Worm (Caenorhabditis elegans) whole organism, early embryonic: ENCODE data around the gene EGAP2.1.

Experiments
- B0310.2 ChIP-seq: sonication (generic microtip); optimal IDR thresholded peaks from 2 replicates; lab custom pipeline; 2016; ENCODE audit warnings: mild to moderate bottlenecking, missing genetic modification characterization, missing compliant biosample characterization
- F13C5.2 ChIP-seq: sonication (generic microtip); optimal IDR thresholded peaks from 2 replicates; lab custom pipeline; 2017; ENCODE audit warnings: mild to moderate bottlenecking, missing genetic modification characterization, inconsistent platforms, missing compliant biosample characterization
- aly-1 ChIP-seq: sonication (generic microtip); optimal IDR thresholded peaks from 2 replicates; lab custom pipeline; 2016; ENCODE audit warnings: missing genetic modification characterization, missing compliant biosample characterization
- ama-1 ChIP-seq: fragments of 150-350 bp; optimal IDR thresholded peaks from 2 replicates; lab custom pipeline; 2014
- ceh-13 ChIP-seq: fragments of 200-800 bp; sonication (Bioruptor generic); optimal IDR thresholded peaks from 2 replicates; lab custom pipeline; 2018; ENCODE audit warnings: mild to moderate bottlenecking, missing genetic modification characterization, missing compliant biosample characterization
- ceh-36 ChIP-seq: sonication (generic microtip); optimal IDR thresholded peaks from 2 replicates; lab custom pipeline; 2016; ENCODE audit warnings: missing genetic modification characterization, inconsistent platforms, missing compliant biosample characterization
- ets-7 ChIP-seq: sonication (generic microtip); optimal IDR thresholded peaks from 2 replicates; lab custom pipeline; 2016; ENCODE audit warnings: missing genotype, missing genetic modification characterization, missing compliant biosample characterization
- flt-1 ChIP-seq: fragments of 200-800 bp; sonication (Bioruptor generic); IDR thresholded peaks from 2 replicates; pipeline ENCODE4 v1.3.6; 2022; ENCODE audit warnings: missing genetic modification characterization, missing compliant biosample characterization
- hmbx-1 ChIP-seq: sonication (generic microtip); optimal IDR thresholded peaks from 2 replicates; lab custom pipeline; 2016; ENCODE audit warnings: mild to moderate bottlenecking, missing genetic modification characterization, missing compliant biosample characterization
- hmg-4 ChIP-seq: fragments of 200-800 bp; sonication (Bioruptor generic); optimal IDR thresholded peaks from 2 replicates; lab custom pipeline; 2018; ENCODE audit warnings: mild to moderate bottlenecking, missing genetic modification characterization, missing compliant biosample characterization
- hnd-1 ChIP-seq: sonication (generic microtip); optimal IDR thresholded peaks from 2 replicates; lab custom pipeline; 2016; ENCODE audit warnings: missing genetic modification characterization, missing compliant biosample characterization
- pes-1 ChIP-seq: fragments of 200-800 bp; sonication (Bioruptor generic); IDR thresholded peaks from 2 replicates; pipeline ENCODE4 v1.3.6; 2022; ENCODE audit warnings: missing genetic modification reagents, missing genetic modification characterization, missing compliant biosample characterization
- scrt-1 ChIP-seq: fragments of 200-800 bp; sonication (Bioruptor generic); IDR thresholded peaks from 2 replicates; pipeline ENCODE4 v1.3.6; 2022; ENCODE audit warnings: missing genetic modification characterization, missing compliant biosample characterization
- sea-1 ChIP-seq: fragments of 200-800 bp; sonication (Bioruptor generic); conservative IDR thresholded peaks from 2 replicates; pipeline ENCODE4 v1.3.6; 2022; ENCODE audit warnings: missing genetic modification characterization, missing compliant biosample characterization
- tbx-11 ChIP-seq: fragments of 200-800 bp; sonication (Bioruptor generic); IDR thresholded peaks from 2 replicates; pipeline ENCODE4 v1.3.6; 2022; ENCODE audit warnings: missing genetic modification characterization, missing compliant biosample characterization
- tbx-37 ChIP-seq: fragments of 200-800 bp; sonication (Bioruptor generic); conservative IDR thresholded peaks from 2 replicates; pipeline ENCODE4 v1.3.6; 2022; ENCODE audit warnings: missing genetic modification reagents, missing genetic modification characterization, missing compliant biosample characterization
- tra-4 ChIP-seq: sonication (generic microtip); optimal IDR thresholded peaks from 2 replicates; lab custom pipeline; 2017; ENCODE audit warnings: missing genetic modification characterization, missing compliant biosample characterization

The EGAP2.1 gene

ce11 chrII:5200987-5201582 is 30.1 kb upstream of the EGAP2.1 start:
- no peak for TF ChIP-seq flt-1 (GFP tag; lab: Robert Waterston, UW)
- TF ChIP-seq F13C5.2 (tag; lab: Kevin White, UChicago), result no peak
- TF ChIP-seq hnd-1 (tag; lab: Kevin White, UChicago), result no peak
- TF ChIP-seq aly-1 (tag; lab: Kevin White, UChicago), result no peak
- TF ChIP-seq sea-1 (GFP tag; lab: Robert Waterston, UW), result no peak
- no peak for TF ChIP-seq tbx-11 (GFP tag; lab: Robert Waterston, UW)
- TF ChIP-seq tra-4 (tag; lab: Kevin White, UChicago), result no peak
- no peak for TF ChIP-seq B0310.2 (tag; lab: Kevin White, UChicago)
- no peak for TF ChIP-seq ceh-13
- no peak for TF ChIP-seq pes-1 (GFP tag; lab: Robert Waterston, UW)
- TF ChIP-seq tbx-37 (GFP tag; lab: Robert Waterston, UW), result no peak
- TF ChIP-seq ama-1 (lab: Kevin White, UChicago), result no peak
- no peak for TF ChIP-seq scrt-1 (GFP tag; lab: Robert Waterston, UW)
- TF ChIP-seq hmbx-1 (tag; lab: Kevin White, UChicago), result no peak
- no peak for TF ChIP-seq ets-7 (tag; lab: Kevin White, UChicago)
- no peak for TF ChIP-seq ceh-36 (tag; lab: Kevin White, UChicago)
- TF ChIP-seq hmg-4 (GFP tag; lab: Kevin White, UChicago), result no peak

DNA sequence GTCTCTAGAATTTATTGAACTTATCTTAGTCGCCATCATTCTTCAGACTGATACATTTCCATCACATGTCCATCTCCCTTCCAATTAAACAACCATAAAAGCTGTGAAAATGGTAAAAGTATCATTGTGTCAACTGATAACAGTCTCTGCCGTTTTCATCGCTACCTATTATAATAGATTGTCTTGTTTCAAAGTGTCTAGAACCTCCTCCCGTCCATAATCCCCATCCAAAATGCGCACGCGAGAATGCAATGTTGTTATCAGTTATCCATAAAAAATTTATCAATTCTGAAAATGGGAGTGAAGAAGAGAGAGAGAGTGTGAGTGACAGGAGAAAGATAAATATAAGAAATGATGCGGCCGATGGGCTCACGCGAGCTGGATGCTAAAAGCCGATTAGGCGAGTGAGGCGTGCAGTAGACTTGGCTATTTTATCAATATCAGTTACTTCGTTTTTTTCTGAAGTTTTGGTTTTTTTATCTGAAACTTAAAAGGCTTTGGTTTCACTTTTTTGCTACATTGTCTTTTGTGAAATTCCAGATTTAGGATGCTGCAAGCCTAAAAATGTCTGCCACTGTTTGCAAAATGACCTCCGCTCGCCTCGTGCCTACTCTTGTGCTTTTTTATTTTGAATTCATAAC is 29.2 kb upstream of the EGAP2.1 start:
- TF ChIP-seq hnd-1 (tag; lab: Kevin White, UChicago), result no peak
- no peak for TF ChIP-seq B0310.2 (tag; lab: Kevin White, UChicago)
- no peak for TF ChIP-seq ets-7 (tag; lab: Kevin White, UChicago)
- TF ChIP-seq ceh-13, result no peak
- TF ChIP-seq hmbx-1 (tag; lab: Kevin White, UChicago), result no peak
- no peak for TF ChIP-seq tbx-11 (GFP tag; lab: Robert Waterston, UW)

ce11 chrII:5202930-5203329 is 28.3 kb upstream of the EGAP2.1 start, which contains the start of gene ampd-1:
ampd-1 (plus strand) TSS chrII:5203322.
- no peak for TF ChIP-seq tra-4 (tag; lab: Kevin White, UChicago)
- TF ChIP-seq B0310.2 (tag; lab: Kevin White, UChicago), result no peak
- TF ChIP-seq flt-1 (GFP tag; lab: Robert Waterston, UW), result no peak
- no peak for TF ChIP-seq tbx-37 (GFP tag; lab: Robert Waterston, UW)
- no peak for TF ChIP-seq ama-1 (lab: Kevin White, UChicago)
- no peak for TF ChIP-seq ceh-36 (tag; lab: Kevin White, UChicago)
- no peak for TF ChIP-seq scrt-1 (GFP tag; lab: Robert Waterston, UW)
- TF ChIP-seq pes-1 (GFP tag; lab: Robert Waterston, UW), result no peak
- TF ChIP-seq hnd-1 (tag; lab: Kevin White, UChicago), result no peak
- no peak for TF ChIP-seq hmbx-1 (tag; lab: Kevin White, UChicago)
- no peak for TF ChIP-seq ets-7 (tag; lab: Kevin White, UChicago)
- no peak for TF ChIP-seq aly-1 (tag; lab: Kevin White, UChicago)
- TF ChIP-seq F13C5.2 (tag; lab: Kevin White, UChicago), result no peak
- TF ChIP-seq tbx-11 (GFP tag; lab: Robert Waterston, UW), result no peak
- TF ChIP-seq sea-1 (GFP tag; lab: Robert Waterston, UW), result no peak
- no peak for TF ChIP-seq hmg-4 (GFP tag; lab: Kevin White, UChicago)
- no peak for TF ChIP-seq ceh-13

DNA sequence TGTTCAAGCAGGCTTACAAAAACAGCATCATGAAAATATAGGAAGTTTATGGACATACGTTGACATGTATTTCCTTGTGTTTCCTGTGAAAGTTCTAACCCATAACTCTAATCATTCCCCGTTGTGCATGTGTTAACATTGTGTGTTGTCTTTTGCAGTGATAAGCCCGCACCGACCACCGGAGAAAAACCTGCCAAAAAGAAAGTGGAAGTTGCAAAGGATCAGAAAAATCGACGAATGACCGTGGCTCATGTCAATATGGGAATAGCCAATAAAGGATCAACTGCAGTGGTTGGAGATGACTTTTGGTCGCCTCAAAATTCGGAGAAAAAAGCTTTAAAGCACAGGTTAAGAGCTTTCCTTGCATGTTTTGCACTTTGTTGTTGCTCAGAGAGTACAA is 25.9 kb upstream of the EGAP2.1 start:
- TF ChIP-seq tra-4 (tag; lab: Kevin White, UChicago) (no peak), sea-1 (GFP tag; lab: Robert Waterston, UW) (no peak), hmbx-1 (tag; lab: Kevin White, UChicago) (no peak), flt-1 (GFP tag; lab: Robert Waterston, UW) (no peak), ceh-36 (tag; lab: Kevin White, UChicago) (no peak), F13C5.2 (tag; lab: Kevin White, UChicago) (no peak), ama-1 (lab: Kevin White, UChicago) (no peak)

ce11 chrII:5209122-5209521 is 22.1 kb upstream of the EGAP2.1 start:
- TF ChIP-seq ets-7 (tag; lab: Kevin White, UChicago) (no peak), sea-1 (GFP tag; lab: Robert Waterston, UW) (no peak), F13C5.2 (tag; lab: Kevin White, UChicago) (no peak), ama-1 (lab: Kevin White, UChicago) (no peak), B0310.2 (tag; lab: Kevin White, UChicago) (no peak), ceh-13 (no peak), tra-4 (tag; lab: Kevin White, UChicago) (no peak), pes-1 (GFP tag; lab: Robert Waterston, UW) (no peak), hnd-1 (tag; lab: Kevin White, UChicago) (no peak), tbx-37 (GFP tag; lab: Robert Waterston, UW) (no peak), flt-1 (GFP tag; lab: Robert Waterston, UW) (no peak), aly-1 (tag; lab: Kevin White, UChicago) (no peak), hmbx-1 (tag; lab: Kevin White, UChicago) (no peak), hmg-4 (GFP tag; lab: Kevin White, UChicago) (no peak), tbx-11 (GFP tag; lab: Robert Waterston, UW) (no peak), ceh-36 (tag; lab: Kevin White, UChicago) (no peak)

DNA sequence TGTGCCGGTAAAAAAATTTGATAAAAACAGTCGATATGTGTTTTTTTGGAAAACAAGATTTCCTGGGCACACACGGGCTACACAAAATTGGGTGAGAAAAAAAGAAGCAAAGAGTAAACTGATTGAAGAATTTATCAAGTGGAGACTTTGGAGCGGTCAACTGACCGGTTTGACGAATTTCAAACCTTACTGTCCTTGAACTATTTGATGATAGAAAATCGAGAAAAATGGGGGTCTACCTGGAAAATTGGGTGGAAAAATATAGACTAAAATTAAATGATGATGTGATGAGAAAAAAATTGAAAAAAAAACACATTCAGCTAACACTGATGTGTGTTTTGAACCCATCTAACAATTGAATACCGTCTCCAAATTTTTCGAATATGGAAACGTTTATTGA is 20.4 kb upstream of the EGAP2.1 start, which contains the start of gene C34F11.8:
Gene C34F11.8, minus strand, starts transcription at position 135 of the 400 bp plus-strand sequence.
- TF ChIP-seq sea-1 (GFP tag; lab: Robert Waterston, UW), result no peak
- TF ChIP-seq ceh-13, result no peak
- no peak for TF ChIP-seq tra-4 (tag; lab: Kevin White, UChicago)
- no peak for TF ChIP-seq tbx-37 (GFP tag; lab: Robert Waterston, UW)
- TF ChIP-seq pes-1 (GFP tag; lab: Robert Waterston, UW), result no peak
- no peak for TF ChIP-seq ceh-36 (tag; lab: Kevin White, UChicago)
- no peak for TF ChIP-seq tbx-11 (GFP tag; lab: Robert Waterston, UW)
- no peak for TF ChIP-seq scrt-1 (GFP tag; lab: Robert Waterston, UW)
- TF ChIP-seq hnd-1 (tag; lab: Kevin White, UChicago), result no peak
- TF ChIP-seq F13C5.2 (tag; lab: Kevin White, UChicago), result no peak
- TF ChIP-seq ets-7 (tag; lab: Kevin White, UChicago), result no peak
